In genomic region chrX:9917362-9917761, ce11 we compare ENCODE assay signal across 4 worm cellular contexts.
TF ChIP-seq lines count a peak whose summit lies in the region.

Gene F21G4.6 (minus strand): TSS chrX:9917448.

TF ChIP-seq in whole organism, L1 larva, 84 proteins besides CTCF, POLR2A, EP300 and RAD21:
- TF ChIP-seq pag-3 (tag; optimal IDR thresholded peaks at IDR 0.05; lab: Kevin White, UChicago; ENCODE audit: borderline replicate concordance, insufficient read depth) = no peak
- TF ChIP-seq rnt-1 (tag; optimal IDR thresholded peaks at IDR 0.05; lab: Kevin White, UChicago) = peak; percentile 56

TF ChIP-seq in whole organism, L3 larva, 47 proteins besides CTCF, POLR2A, EP300 and RAD21:
- TF ChIP-seq nhr-11 (tag; optimal IDR thresholded peaks at IDR 0.05; lab: Kevin White, UChicago) = no peak
- TF ChIP-seq snpc-4 (tag; optimal IDR thresholded peaks at IDR 0.05; lab: Kevin White, UChicago) = no peak
- peak; percentile 78 for TF ChIP-seq nfya-1 (tag; optimal IDR thresholded peaks at IDR 0.05; lab: Kevin White, UChicago; ENCODE audit: insufficient read depth)
- no peak for TF ChIP-seq elt-1 (tag; optimal IDR thresholded peaks at IDR 0.05; lab: Kevin White, UChicago)

TF ChIP-seq in whole organism, early embryonic, 17 proteins besides CTCF, POLR2A, EP300 and RAD21:
- no peak for TF ChIP-seq pes-1 (GFP tag; IDR thresholded peaks at IDR 0.05; lab: Robert Waterston, UW)
- no peak for TF ChIP-seq flt-1 (GFP tag; IDR thresholded peaks at IDR 0.05; lab: Robert Waterston, UW)
- TF ChIP-seq hmg-4 (GFP tag; optimal IDR thresholded peaks at IDR 0.05; lab: Kevin White, UChicago) = no peak
- TF ChIP-seq aly-1 (tag; optimal IDR thresholded peaks at IDR 0.05; lab: Kevin White, UChicago) = no peak
- TF ChIP-seq tbx-37 (GFP tag; conservative IDR thresholded peaks at IDR 0.05; lab: Robert Waterston, UW) = 0 out of 2 replicates have a peak, but pooled peaks have one; percentile 33

TF ChIP-seq in whole organism, late embryonic, 69 proteins besides CTCF, POLR2A, EP300 and RAD21:
- TF ChIP-seq ztf-16 (tag; optimal IDR thresholded peaks at IDR 0.05; lab: Kevin White, UChicago) (no peak), dmd-4 (tag; optimal IDR thresholded peaks at IDR 0.05; lab: Kevin White, UChicago; ENCODE audit: borderline replicate concordance) (no peak), ets-4 (tag; optimal IDR thresholded peaks at IDR 0.05; lab: Kevin White, UChicago) (peak; percentile 28), C08G9.2 (tag; optimal IDR thresholded peaks at IDR 0.05; lab: Kevin White, UChicago) (no peak), tbx-7 (tag; optimal IDR thresholded peaks at IDR 0.05; lab: Kevin White, UChicago) (peak; percentile 24), npax-4 (tag; optimal IDR thresholded peaks at IDR 0.05; lab: Kevin White, UChicago) (no peak), ceh-31 (tag; optimal IDR thresholded peaks at IDR 0.05; lab: Kevin White, UChicago) (peak; percentile 47), unc-86 (tag; optimal IDR thresholded peaks at IDR 0.05; lab: Kevin White, UChicago) (no peak), elt-2 (tag; optimal IDR thresholded peaks at IDR 0.05; lab: Kevin White, UChicago) (peak; percentile 11), pax-1 (tag; optimal IDR thresholded peaks at IDR 0.05; lab: Kevin White, UChicago) (no peak), pha-4 (tag; optimal IDR thresholded peaks at IDR 0.05; lab: Kevin White, UChicago) (no peak), che-1 (tag; optimal IDR thresholded peaks at IDR 0.05; lab: Kevin White, UChicago) (no peak), ceh-48 (tag; optimal IDR thresholded peaks at IDR 0.05; lab: Kevin White, UChicago) (no peak), ceh-2 (tag; optimal IDR thresholded peaks at IDR 0.05; lab: Kevin White, UChicago) (peak; percentile 57), K09A11.1 (tag; optimal IDR thresholded peaks at IDR 0.05; lab: Kevin White, UChicago; ENCODE audit: insufficient read depth) (no peak), Y22D7AL.16 (tag; optimal IDR thresholded peaks at IDR 0.05; lab: Kevin White, UChicago) (no peak), pag-3 (tag; optimal IDR thresholded peaks at IDR 0.05; lab: Kevin White, UChicago; ENCODE audit: borderline replicate concordance) (no peak), unc-42 (tag; optimal IDR thresholded peaks at IDR 0.05; lab: Kevin White, UChicago) (no peak), ceh-34 (tag; optimal IDR thresholded peaks at IDR 0.05; lab: Kevin White, UChicago) (no peak), lim-6 (tag; optimal IDR thresholded peaks at IDR 0.05; lab: Kevin White, UChicago) (no peak), ceh-30 (tag; optimal IDR thresholded peaks at IDR 0.05; lab: Kevin White, UChicago) (no peak), dve-1 (tag; optimal IDR thresholded peaks at IDR 0.05; lab: Kevin White, UChicago) (no peak), mec-3 (tag; optimal IDR thresholded peaks at IDR 0.05; lab: Kevin White, UChicago; ENCODE audit: borderline replicate concordance) (no peak), fax-1 (tag; optimal IDR thresholded peaks at IDR 0.05; lab: Kevin White, UChicago) (no peak), eyg-1 (tag; optimal IDR thresholded peaks at IDR 0.05; lab: Kevin White, UChicago) (no peak), unc-3 (GFP tag; conservative IDR thresholded peaks at IDR 0.05; lab: Robert Waterston, UW) (no peak), unc-3 (tag; optimal IDR thresholded peaks at IDR 0.05; lab: Kevin White, UChicago) (no peak), sox-4 (tag; optimal IDR thresholded peaks at IDR 0.05; lab: Kevin White, UChicago) (no peak), ceh-19 (GFP tag; optimal IDR thresholded peaks at IDR 0.05; lab: Kevin White, UChicago) (no peak), unc-55 (GFP tag; optimal IDR thresholded peaks at IDR 0.05; lab: Kevin White, UChicago) (no peak), F13H6.1 (tag; optimal IDR thresholded peaks at IDR 0.05; lab: Kevin White, UChicago) (no peak), ceh-14 (tag; optimal IDR thresholded peaks at IDR 0.05; lab: Kevin White, UChicago) (no peak), nhr-232 (tag; optimal IDR thresholded peaks at IDR 0.05; lab: Kevin White, UChicago) (no peak), ceh-24 (tag; optimal IDR thresholded peaks at IDR 0.05; lab: Kevin White, UChicago) (no peak), ref-2 (tag; optimal IDR thresholded peaks at IDR 0.05; lab: Kevin White, UChicago) (no peak), ceh-9 (tag; optimal IDR thresholded peaks at IDR 0.05; lab: Kevin White, UChicago) (no peak), sdc-2 (tag; optimal IDR thresholded peaks at IDR 0.05; lab: Kevin White, UChicago) (no peak), nfya-1 (tag; optimal IDR thresholded peaks at IDR 0.05; lab: Kevin White, UChicago) (no peak), tbx-2 (tag; optimal IDR thresholded peaks at IDR 0.05; lab: Kevin White, UChicago) (peak; percentile 66), hlh-30 (tag; optimal IDR thresholded peaks at IDR 0.05; lab: Kevin White, UChicago; ENCODE audit: insufficient read depth) (no peak), hlh-13 (GFP tag; optimal IDR thresholded peaks at IDR 0.05; lab: Kevin White, UChicago) (no peak), hlh-15 (tag; optimal IDR thresholded peaks at IDR 0.05; lab: Kevin White, UChicago) (no peak), ama-1 (optimal IDR thresholded peaks at IDR 0.05; lab: Kevin White, UChicago) (no peak), pros-1 (tag; optimal IDR thresholded peaks at IDR 0.05; lab: Kevin White, UChicago) (no peak), elt-4 (tag; optimal IDR thresholded peaks at IDR 0.05; lab: Kevin White, UChicago) (no peak), sox-2 (GFP tag; IDR thresholded peaks at IDR 0.05; lab: Robert Waterston, UW) (no peak), pha-2 (tag; optimal IDR thresholded peaks at IDR 0.05; lab: Kevin White, UChicago) (no peak), zip-5 (tag; optimal IDR thresholded peaks at IDR 0.05; lab: Kevin White, UChicago) (peak; percentile 23), ttx-3 (tag; optimal IDR thresholded peaks at IDR 0.05; lab: Kevin White, UChicago) (no peak), syd-9 (tag; optimal IDR thresholded peaks at IDR 0.05; lab: Kevin White, UChicago) (no peak), fkh-6 (tag; optimal IDR thresholded peaks at IDR 0.05; lab: Kevin White, UChicago) (peak; percentile 20), hlh-8 (tag; optimal IDR thresholded peaks at IDR 0.05; lab: Kevin White, UChicago) (peak; percentile 3)

Comparison
In these comparisons a context has a peak if more than half of its experiments do, and no peak if none do; other contexts are left out.
1. Of the 10 proteins assayed by ChIP-seq in both whole organism, L1 larva and whole organism, late embryonic: peak only in whole organism, L1 larva: rnt-1; only in whole organism, late embryonic: elt-2 and tbx-2; in both: none; in neither: 7.